Fruit fly (Drosophila melanogaster) whole organism, pupa: ENCODE results near the gene CG11666.

ENCODE experiments used
- CG10348 ChIP-seq: fragments of 200-800 bp; sonication (Bioruptor generic); IDR thresholded peaks from 2 replicates; pipeline ENCODE4 v1.3.6; 2022; ENCODE audit warnings: missing biosample characterization, missing genetic modification characterization
- CG12605 ChIP-seq: fragments of 200-800 bp; sonication (Bioruptor generic); IDR thresholded peaks from 2 replicates; pipeline ENCODE4 v1.3.6; 2022; ENCODE audit warnings: missing biosample characterization, missing genetic modification characterization
- CG13204 ChIP-seq: fragments of 200-800 bp; sonication (Bioruptor generic); optimal IDR thresholded peaks from 2 replicates; lab custom pipeline; 2018; ENCODE audit warnings: missing biosample characterization, mild to moderate bottlenecking, missing genetic modification characterization, moderate library complexity
- CG14655 ChIP-seq: fragments of 200-800 bp; sonication (Bioruptor generic); optimal IDR thresholded peaks from 3 replicates; lab custom pipeline; 2017; ENCODE audit warnings: mild to moderate bottlenecking, missing biosample characterization, missing genetic modification reagents, missing genetic modification characterization
- CG15710 ChIP-seq: fragments of 200-800 bp; sonication (Bioruptor generic); optimal IDR thresholded peaks from 2 replicates; lab custom pipeline; 2018; ENCODE audit warnings: missing biosample characterization, mild to moderate bottlenecking, missing genetic modification characterization, moderate library complexity
- CG17806 ChIP-seq: fragments of 200-800 bp; sonication (Bioruptor generic); optimal IDR thresholded peaks from 2 replicates; lab custom pipeline; 2018; ENCODE audit warnings: missing biosample characterization, mild to moderate bottlenecking, missing genetic modification characterization, moderate library complexity
- CG32121 ChIP-seq: fragments of 200-800 bp; sonication (Bioruptor generic); IDR thresholded peaks from 2 replicates; pipeline ENCODE4 v1.3.6; 2022; ENCODE audit warnings: missing biosample characterization, missing genetic modification characterization
- CG34367 ChIP-seq: fragments of 200-800 bp; sonication (Bioruptor generic); optimal IDR thresholded peaks from 2 replicates; lab custom pipeline; 2018; ENCODE audit warnings: missing biosample characterization, mild to moderate bottlenecking, missing genetic modification characterization
- CG4496 ChIP-seq: fragments of 200-800 bp; sonication (Bioruptor generic); IDR thresholded peaks from 3 replicates; pipeline ENCODE4 v1.3.6; 2022; ENCODE audit warnings: missing biosample characterization, missing genetic modification characterization
- CG8159 ChIP-seq: fragments of 200-800 bp; sonication (Bioruptor generic); optimal IDR thresholded peaks from 3 replicates; lab custom pipeline; 2018; ENCODE audit warnings: missing biosample characterization, mild to moderate bottlenecking, missing genetic modification characterization, moderate library complexity
- CG8301 ChIP-seq: fragments of 200-800 bp; sonication (Bioruptor generic); optimal IDR thresholded peaks from 2 replicates; lab custom pipeline; 2018; ENCODE audit warnings: missing biosample characterization, mild to moderate bottlenecking, missing genetic modification characterization
- CG9948 ChIP-seq: fragments of 200-800 bp; sonication (Bioruptor generic); optimal IDR thresholded peaks from 2 replicates; lab custom pipeline; 2018; ENCODE audit warnings: missing biosample characterization, mild to moderate bottlenecking, missing genetic modification characterization, moderate library complexity
- D1 ChIP-seq: fragments of 200-800 bp; sonication (Bioruptor generic); optimal IDR thresholded peaks from 2 replicates; lab custom pipeline; 2018; ENCODE audit warnings: missing biosample characterization, mild to moderate bottlenecking, missing genetic modification characterization, moderate library complexity
- EcR ChIP-seq: fragments of 200-800 bp; sonication (Bioruptor generic); optimal IDR thresholded peaks from 3 replicates; lab custom pipeline; 2019; ENCODE audit warnings: missing biosample characterization, missing genetic modification characterization, mild to moderate bottlenecking, moderate library complexity, missing genetic modification reagents
- Ets98B ChIP-seq: fragments of 200-800 bp; sonication (Bioruptor generic); IDR thresholded peaks from 2 replicates; pipeline ENCODE4 v1.3.6; 2022; ENCODE audit warnings: missing biosample characterization, missing genetic modification characterization
- Pif1A ChIP-seq: fragments of 200-800 bp; sonication (Bioruptor generic); optimal IDR thresholded peaks from 3 replicates; lab custom pipeline; 2016; ENCODE audit warnings: missing biosample characterization, missing genetic modification characterization
- Pif1B ChIP-seq: fragments of 200-800 bp; sonication (Bioruptor generic); optimal IDR thresholded peaks from 3 replicates; lab custom pipeline; 2016; ENCODE audit warnings: missing biosample characterization, missing genetic modification characterization
- Snoo ChIP-seq: fragments of 200-800 bp; sonication (Bioruptor generic); optimal IDR thresholded peaks from 3 replicates; lab custom pipeline; 2017; ENCODE audit warnings: missing biosample characterization, mild to moderate bottlenecking, missing genetic modification characterization, inconsistent platforms
- fd96Ca ChIP-seq: fragments of 200-800 bp; sonication (Bioruptor generic); IDR thresholded peaks from 3 replicates; pipeline ENCODE4 v1.3.6; 2022; ENCODE audit warnings: missing biosample characterization, missing genetic modification characterization
- gl ChIP-seq: fragments of 200-800 bp; sonication (Bioruptor generic); optimal IDR thresholded peaks from 2 replicates; lab custom pipeline; 2018; ENCODE audit warnings: missing biosample characterization, mild to moderate bottlenecking, missing genetic modification characterization
- rn ChIP-seq: fragments of 200-800 bp; sonication (Bioruptor generic); IDR thresholded peaks from 2 replicates; pipeline ENCODE4 v1.3.6; 2022; ENCODE audit warnings: missing biosample characterization, missing genetic modification characterization

CG11666 gene

DNA sequence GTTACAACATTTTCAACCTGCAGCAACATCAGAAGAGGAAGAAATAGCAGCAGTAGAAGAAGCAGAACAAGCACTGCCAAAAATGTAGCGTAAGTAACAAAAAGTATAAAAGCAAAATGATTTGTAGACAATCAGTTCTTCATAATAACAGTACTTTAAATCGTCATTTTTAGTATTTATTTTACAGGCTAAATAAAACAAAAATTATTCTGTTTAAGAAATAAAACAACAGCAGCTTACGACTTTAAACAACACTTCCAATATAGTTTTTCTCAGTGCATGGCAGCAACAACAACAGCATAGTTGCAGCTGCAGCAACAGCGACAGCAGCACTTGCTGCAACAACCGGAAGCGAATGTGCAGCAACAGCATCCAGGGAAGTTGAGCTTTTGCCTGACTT lies 26.1 kb downstream of the CG11666 start:
- TF ChIP-seq CG10348 (GFP tag; lab: Robert Waterston, UW): no peak
- TF ChIP-seq CG9948: peak; percentile 12
- TF ChIP-seq fd96Ca (GFP tag; lab: Robert Waterston, UW): no peak
- no peak for TF ChIP-seq CG32121 (GFP tag; lab: Robert Waterston, UW)
- peak; percentile 35 for TF ChIP-seq CG8301 (tag; lab: Kevin White, UChicago)
- TF ChIP-seq CG15710 (tag; lab: Kevin White, UChicago): peak; percentile 42
- peak; percentile 49 for TF ChIP-seq CG14655 (GFP tag; lab: Kevin White, UChicago)
- peak; percentile 11 for TF ChIP-seq CG34367 (tag; lab: Kevin White, UChicago)
- TF ChIP-seq EcR (GFP tag; lab: Kevin White, UChicago): no peak
- no peak for TF ChIP-seq Snoo
- TF ChIP-seq CG8159 (tag; lab: Kevin White, UChicago): peak; percentile 54
- TF ChIP-seq Pif1B (GFP tag; lab: Kevin White, UChicago): no peak
- TF ChIP-seq D1 (tag; lab: Kevin White, UChicago): no peak
- TF ChIP-seq CG17806: no peak
- TF ChIP-seq rn: no peak
- no peak for TF ChIP-seq CG12605
- no peak for TF ChIP-seq gl
- peak; percentile 26 for TF ChIP-seq Pif1A (GFP tag; lab: Kevin White, UChicago)
- TF ChIP-seq CG13204 (GFP tag; lab: Kevin White, UChicago): no peak
- no peak for TF ChIP-seq Ets98B (GFP tag; lab: Robert Waterston, UW)
- TF ChIP-seq CG4496 (GFP tag; lab: Robert Waterston, UW): 0 out of 3 replicates have a peak, but pooled peaks have one; percentile 18

DNA sequence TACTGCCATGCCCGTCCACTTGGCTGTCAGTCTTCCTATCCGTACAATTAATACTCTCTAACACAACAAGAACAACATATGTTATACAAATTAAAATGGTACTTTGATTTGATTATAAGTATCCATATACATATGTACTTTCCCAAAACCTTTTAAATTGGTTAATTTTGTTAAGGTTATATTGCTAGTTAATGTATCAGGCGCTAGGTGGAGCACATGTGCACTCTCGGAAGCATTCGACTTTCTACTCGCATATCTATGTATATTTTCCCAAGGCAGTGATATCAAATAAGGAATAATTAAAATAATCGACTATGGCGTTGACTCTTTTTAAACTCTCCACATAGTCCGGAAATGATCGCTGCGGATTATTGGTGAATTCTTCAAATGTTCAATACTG lies 33.1 kb downstream of the CG11666 start:
- no peak for TF ChIP-seq rn
- no peak for TF ChIP-seq Pif1B (GFP tag; lab: Kevin White, UChicago)
- no peak for TF ChIP-seq CG17806
- no peak for TF ChIP-seq gl
- no peak for TF ChIP-seq Snoo
- TF ChIP-seq CG32121 (GFP tag; lab: Robert Waterston, UW): no peak
- TF ChIP-seq CG12605: no peak
- TF ChIP-seq fd96Ca (GFP tag; lab: Robert Waterston, UW): no peak
- no peak for TF ChIP-seq CG15710 (tag; lab: Kevin White, UChicago)
- TF ChIP-seq CG9948: no peak

DNA sequence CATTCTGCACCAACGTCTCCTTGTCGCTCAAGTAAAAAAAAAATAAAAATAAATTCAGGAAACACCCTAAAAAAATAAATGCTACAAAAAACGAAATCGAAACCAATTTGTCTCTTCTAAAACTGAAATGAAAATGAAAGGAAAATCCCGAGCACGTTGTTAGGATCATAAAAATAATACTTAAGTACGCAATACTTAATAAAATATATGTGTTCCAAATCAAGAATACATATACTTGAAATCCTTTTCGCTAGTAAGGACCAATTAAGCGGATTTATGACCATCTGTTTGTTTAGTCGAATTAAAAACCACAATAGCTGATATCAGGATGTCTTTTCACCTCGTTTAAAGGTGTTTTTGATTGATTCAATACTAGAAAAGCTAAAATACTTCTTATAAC lies 41.3 kb downstream of the CG11666 start, which contains the start of gene r-cup:
Gene r-cup (minus strand): TSS at position 101 of the 400 bp plus-strand sequence.
- TF ChIP-seq gl (no peak), EcR (GFP tag; lab: Kevin White, UChicago) (no peak), CG8159 (tag; lab: Kevin White, UChicago) (no peak), fd96Ca (GFP tag; lab: Robert Waterston, UW) (no peak), CG34367 (tag; lab: Kevin White, UChicago) (no peak), CG17806 (no peak), Pif1A (GFP tag; lab: Kevin White, UChicago) (no peak), Ets98B (GFP tag; lab: Robert Waterston, UW) (no peak), CG10348 (GFP tag; lab: Robert Waterston, UW) (no peak), CG4496 (GFP tag; lab: Robert Waterston, UW) (no peak), CG8301 (tag; lab: Kevin White, UChicago) (no peak)

DNA sequence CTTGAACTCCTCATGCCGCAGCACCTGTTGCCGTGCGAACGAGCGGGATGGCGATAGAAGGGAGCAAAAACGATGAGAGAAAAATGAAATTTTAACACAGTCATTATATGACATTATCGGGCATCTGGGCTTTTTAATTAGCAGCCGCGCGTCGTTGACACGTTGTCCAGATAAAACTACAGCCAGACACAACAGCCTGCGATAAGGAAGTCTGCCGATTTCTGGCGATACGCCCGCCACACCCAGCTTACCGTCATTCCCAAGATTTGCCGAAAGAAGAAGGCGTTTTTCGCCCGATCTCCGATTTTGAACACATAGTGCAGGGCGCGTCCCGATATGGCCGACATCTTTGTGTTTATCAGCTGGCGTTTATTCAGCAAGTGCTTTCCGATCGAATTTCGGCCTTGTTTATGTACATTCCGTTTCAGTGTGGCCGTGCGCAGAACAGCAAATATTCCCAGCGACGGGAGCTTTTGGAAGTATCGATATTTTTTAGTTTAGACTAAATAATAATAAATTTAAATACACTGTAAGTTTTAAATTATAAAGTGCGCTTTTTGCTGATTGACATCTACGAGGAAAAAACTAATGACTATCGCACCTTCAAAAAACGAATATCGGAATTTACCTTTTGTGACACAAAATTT lies 43.6 kb downstream of the CG11666 start, which contains the start of gene CG1532:
Gene CG1532 (minus strand): TSS at position 433 of the 647 bp plus-strand sequence.
- TF ChIP-seq CG17806 (no peak), EcR (GFP tag; lab: Kevin White, UChicago) (peak; percentile 30), Pif1B (GFP tag; lab: Kevin White, UChicago) (no peak), Ets98B (GFP tag; lab: Robert Waterston, UW) (peak; percentile 6; the same call in 1 of the 2 replicates), gl (no peak), CG32121 (GFP tag; lab: Robert Waterston, UW) (0 out of 2 replicates have a peak, but pooled peaks have one; percentile 25), Pif1A (GFP tag; lab: Kevin White, UChicago) (peak; percentile 40)

DNA sequence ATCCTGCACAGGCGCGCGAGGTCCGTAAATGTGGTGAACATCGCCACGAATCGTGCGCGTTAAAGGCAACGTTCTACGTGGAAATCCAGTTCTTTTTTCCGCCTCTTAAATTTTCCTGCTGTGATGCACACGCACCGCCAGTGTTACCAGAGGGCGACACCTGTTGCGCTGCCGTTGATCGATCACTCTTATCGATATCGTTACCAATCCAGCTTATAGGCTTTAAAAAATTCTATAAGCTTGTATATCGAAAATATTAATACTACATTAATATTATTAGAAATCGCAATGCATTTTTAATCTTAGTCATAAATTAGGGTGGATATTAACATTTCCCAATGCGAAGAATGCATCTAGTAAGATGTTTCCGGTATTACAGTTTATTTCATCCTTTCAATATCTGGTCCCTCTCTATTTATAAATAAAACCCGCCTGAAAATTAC lies 47.4 kb downstream of the CG11666 start, which contains the start of gene CG1529:
Gene CG1529 (minus strand): TSS at position 132 of the 443 bp plus-strand sequence.
- TF ChIP-seq gl (no peak), CG8159 (tag; lab: Kevin White, UChicago) (peak; percentile 8), CG34367 (tag; lab: Kevin White, UChicago) (no peak), CG4496 (GFP tag; lab: Robert Waterston, UW) (no peak), CG10348 (GFP tag; lab: Robert Waterston, UW) (no peak)
- TF ChIP-seq, all 21 proteins: peak for 1

DNA sequence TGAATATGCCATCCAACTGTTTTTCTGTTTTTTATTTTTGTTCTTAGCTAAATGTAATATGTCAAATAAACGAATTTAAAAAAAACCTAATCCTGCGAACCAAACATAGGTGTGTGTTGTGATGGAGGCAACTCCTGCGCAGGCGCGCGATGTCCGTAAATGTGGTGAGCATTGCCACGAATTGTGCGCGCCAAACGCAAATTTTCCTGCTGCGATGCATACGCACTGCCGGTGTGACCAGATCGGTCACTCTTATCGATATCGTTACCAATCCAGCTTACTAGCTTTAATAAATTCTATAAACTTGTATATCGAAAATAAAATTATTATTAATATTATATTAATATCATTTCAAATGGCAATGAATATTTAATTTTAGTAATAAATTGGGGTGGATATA lies 50.2 kb downstream of the CG11666 start:
- no peak for TF ChIP-seq CG13204 (GFP tag; lab: Kevin White, UChicago)
- TF ChIP-seq Snoo: no peak
- TF ChIP-seq CG8159 (tag; lab: Kevin White, UChicago): no peak
- TF ChIP-seq gl: no peak
- no peak for TF ChIP-seq Ets98B (GFP tag; lab: Robert Waterston, UW)
